Worm (Caenorhabditis elegans): ENCODE measurements around the gene arx-4.
A peak's percentile ranks its signal among the peaks of the same experiment; 100 is the strongest.

Gene arx-4

ce11 chrIII:910540-911311 lies 48.6 kb downstream of the arx-4 start, which contains the start of the genes F23H11.5 and bra-2 (continued):
- TF ChIP-seq zfp-3 (GFP tag; conservative IDR thresholded peaks at IDR 0.05) (no peak), zfp-2 (tag; optimal IDR thresholded peaks at IDR 0.05) (no peak), arid-1 (GFP tag; conservative IDR thresholded peaks at IDR 0.05) (no peak), nhr-6 (tag; optimal IDR thresholded peaks at IDR 0.05) (peak; percentile 41), pqm-1 (tag; optimal IDR thresholded peaks at IDR 0.05) (no peak), nhr-76 (tag; optimal IDR thresholded peaks at IDR 0.05) (no peak), dmd-9 (GFP tag; IDR thresholded peaks at IDR 0.05) (no peak), daf-8 (GFP tag; IDR thresholded peaks at IDR 0.05) (no peak), aly-2 (tag; optimal IDR thresholded peaks at IDR 0.05) (no peak), zag-1 (tag; optimal IDR thresholded peaks at IDR 0.05) (no peak), dpl-1 (GFP tag; optimal IDR thresholded peaks at IDR 0.05) (peak; percentile 5), ztf-7 (tag; optimal IDR thresholded peaks at IDR 0.05) (no peak), spr-1 (tag; optimal IDR thresholded peaks at IDR 0.05) (no peak), mdt-29 (GFP tag; IDR thresholded peaks at IDR 0.05) (no peak)
